Worm (Caenorhabditis elegans): ENCODE results near the gene tric-1B.2.

The tric-1B.2 gene

DNA sequence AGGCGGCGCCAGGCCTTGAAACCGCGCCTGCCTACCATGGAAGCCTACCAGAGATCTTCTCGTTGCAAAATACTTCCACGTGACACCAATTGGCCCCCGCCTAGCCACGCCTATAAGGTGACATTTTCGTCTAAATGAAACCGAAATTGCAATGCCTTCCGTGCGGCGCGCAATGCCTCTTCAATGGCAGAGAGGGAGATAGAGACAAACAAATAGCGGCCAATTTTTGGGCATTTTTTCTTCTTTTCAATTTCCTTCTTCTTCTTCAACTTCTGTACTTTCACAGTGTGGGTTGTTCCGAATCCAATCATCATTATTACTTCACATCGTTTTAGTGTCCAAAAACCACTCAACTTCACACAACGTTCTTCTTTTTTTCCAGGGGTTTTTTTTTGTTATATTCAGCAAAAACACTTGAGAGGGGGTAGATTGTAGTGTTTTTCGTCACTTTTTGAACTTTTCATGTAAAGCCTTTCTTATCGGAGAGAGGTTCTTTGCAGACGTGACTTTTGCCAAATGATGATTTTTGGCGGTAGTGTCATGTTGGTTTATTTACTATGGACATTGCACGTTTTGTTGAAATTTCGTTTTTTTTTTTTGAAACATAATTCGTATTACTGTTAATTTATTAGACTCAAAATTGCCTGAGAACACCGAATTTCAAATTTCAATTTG, 17.9 kb downstream of the tric-1B.2 start:
- no peak for TF ChIP-seq nhr-23 (tag; optimal IDR thresholded peaks at IDR 0.05)
- TF ChIP-seq nhr-21 (tag; optimal IDR thresholded peaks at IDR 0.05): no peak
- no peak for TF ChIP-seq aly-2 (tag; optimal IDR thresholded peaks at IDR 0.05)
- TF ChIP-seq nhr-12 (tag; optimal IDR thresholded peaks at IDR 0.05): no peak
- TF ChIP-seq blmp-1 (tag; optimal IDR thresholded peaks at IDR 0.05; ENCODE audit: insufficient read depth): peak; percentile 35
- TF ChIP-seq crh-2 (tag; optimal IDR thresholded peaks at IDR 0.05): no peak
- TF ChIP-seq nhr-25 (tag; optimal IDR thresholded peaks at IDR 0.05): peak; percentile 28
- no peak for TF ChIP-seq unc-39 (tag; optimal IDR thresholded peaks at IDR 0.05)

ce11 chrII:12260538-12260937, 18.6 kb downstream of the tric-1B.2 start:
- TF ChIP-seq skn-1 (tag; optimal IDR thresholded peaks at IDR 0.05) (no peak), R02D3.7 (tag; optimal IDR thresholded peaks at IDR 0.05) (no peak), nhr-21 (tag; optimal IDR thresholded peaks at IDR 0.05) (no peak), ztf-1 (GFP tag; conservative IDR thresholded peaks at IDR 0.05) (no peak), nhr-11 (tag; optimal IDR thresholded peaks at IDR 0.05) (no peak), unc-62 (GFP tag; optimal IDR thresholded peaks at IDR 0.05) (no peak), lin-13 (GFP tag; optimal IDR thresholded peaks at IDR 0.05) (no peak), snpc-4 (tag; optimal IDR thresholded peaks at IDR 0.05) (no peak), ZK546.5 (tag; optimal IDR thresholded peaks at IDR 0.05) (no peak), C34F6.9 (tag; optimal IDR thresholded peaks at IDR 0.05) (no peak), lsy-2 (tag; optimal IDR thresholded peaks at IDR 0.05) (no peak), nhr-10 (tag; optimal IDR thresholded peaks at IDR 0.05) (no peak), nhr-129 (tag; optimal IDR thresholded peaks at IDR 0.05) (no peak)

DNA sequence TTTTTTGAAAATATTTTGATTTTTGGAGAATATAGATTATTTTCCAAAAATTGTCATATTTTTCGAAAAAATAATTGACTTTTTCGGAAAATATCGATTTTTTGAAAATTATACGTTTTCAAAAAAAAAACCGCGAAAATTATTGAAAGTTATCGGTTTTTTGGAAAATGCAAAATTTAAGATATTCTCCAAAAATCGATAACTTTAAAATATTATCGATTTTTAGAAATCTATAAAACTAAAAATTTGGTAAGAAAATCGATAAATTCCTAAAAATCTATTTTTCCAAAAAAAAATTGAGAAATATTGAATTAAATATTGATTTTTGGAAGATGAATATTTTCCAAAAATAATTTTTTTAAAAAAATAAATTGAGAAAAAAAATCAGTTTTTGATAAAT, 22.1 kb downstream of the tric-1B.2 start:
- no peak for TF ChIP-seq nhr-11 (tag; optimal IDR thresholded peaks at IDR 0.05)
- no peak for TF ChIP-seq R02D3.7 (tag; optimal IDR thresholded peaks at IDR 0.05)
- TF ChIP-seq lsy-2 (tag; optimal IDR thresholded peaks at IDR 0.05): no peak
- TF ChIP-seq sem-4 (tag; optimal IDR thresholded peaks at IDR 0.05): no peak
- no peak for TF ChIP-seq nhr-129 (tag; optimal IDR thresholded peaks at IDR 0.05)
- TF ChIP-seq zag-1 (tag; optimal IDR thresholded peaks at IDR 0.05): no peak
- no peak for TF ChIP-seq aly-2 (tag; optimal IDR thresholded peaks at IDR 0.05)

ce11 chrII:12256528-12256927, 22.7 kb downstream of the tric-1B.2 start, which contains the start of gene parn-2:
Gene parn-2 (minus strand): TSS chrII:12256628.
- TF ChIP-seq nhr-23 (tag; optimal IDR thresholded peaks at IDR 0.05) (no peak), sma-3 (GFP tag; optimal IDR thresholded peaks at IDR 0.05) (no peak), elt-1 (tag; optimal IDR thresholded peaks at IDR 0.05) (no peak), lsy-2 (tag; optimal IDR thresholded peaks at IDR 0.05) (no peak), nhr-77 (tag; optimal IDR thresholded peaks at IDR 0.05) (no peak), lin-39 (tag; optimal IDR thresholded peaks at IDR 0.05) (no peak), nhr-25 (tag; optimal IDR thresholded peaks at IDR 0.05) (no peak), crh-2 (tag; optimal IDR thresholded peaks at IDR 0.05) (no peak), gmeb-1 (tag; optimal IDR thresholded peaks at IDR 0.05) (no peak), blmp-1 (tag; optimal IDR thresholded peaks at IDR 0.05; ENCODE audit: insufficient read depth) (no peak), ZK546.5 (tag; optimal IDR thresholded peaks at IDR 0.05) (no peak), lin-13 (GFP tag; optimal IDR thresholded peaks at IDR 0.05) (no peak), lin-11 (tag; optimal IDR thresholded peaks at IDR 0.05) (no peak)

DNA sequence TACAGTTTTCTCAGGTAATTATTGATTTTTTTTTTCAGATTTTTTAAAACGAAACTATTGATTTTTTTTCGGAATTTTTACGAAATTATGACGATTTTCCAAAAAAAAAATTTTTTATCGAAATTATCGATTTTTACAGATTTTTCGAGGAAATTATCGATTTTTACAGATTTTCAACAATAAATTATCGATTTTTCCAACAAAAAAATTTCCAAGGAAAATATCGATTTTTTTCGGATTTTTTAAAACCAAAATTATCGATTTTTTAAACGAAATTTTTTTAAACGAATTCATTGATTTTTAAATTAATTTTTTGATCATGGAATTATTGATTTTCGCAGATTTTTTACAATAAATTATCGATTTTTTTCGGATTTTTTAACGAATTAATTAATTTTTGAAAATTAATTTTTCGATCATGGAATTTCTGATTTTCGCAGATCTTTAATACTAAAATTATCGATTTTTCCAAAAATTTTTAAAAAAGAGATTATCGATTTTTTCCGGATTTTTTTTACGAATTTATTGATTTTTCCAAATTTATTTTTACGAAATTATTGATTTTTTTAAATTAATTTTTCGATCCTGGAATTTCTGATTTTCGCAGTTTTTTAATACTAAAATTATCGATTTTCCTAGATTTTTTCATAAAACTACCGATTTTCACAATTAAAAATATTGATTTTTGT, 23.5 kb downstream of the tric-1B.2 start:
- no peak for TF ChIP-seq sem-4 (tag; optimal IDR thresholded peaks at IDR 0.05)
- no peak for TF ChIP-seq egl-27 (tag; optimal IDR thresholded peaks at IDR 0.05)
- no peak for TF ChIP-seq nhr-77 (tag; optimal IDR thresholded peaks at IDR 0.05)
- TF ChIP-seq unc-55 (GFP tag; optimal IDR thresholded peaks at IDR 0.05): no peak
- TF ChIP-seq nhr-25 (tag; optimal IDR thresholded peaks at IDR 0.05): no peak
- TF ChIP-seq lin-11 (tag; optimal IDR thresholded peaks at IDR 0.05): no peak

ce11 chrII:12249042-12249441, 30.1 kb downstream of the tric-1B.2 start, which contains the start of gene tag-276:
Gene tag-276 (minus strand): TSS chrII:12249142.
- TF ChIP-seq mab-5 (tag; optimal IDR thresholded peaks at IDR 0.05) (no peak), peb-1 (tag; optimal IDR thresholded peaks at IDR 0.05) (no peak), nhr-77 (tag; optimal IDR thresholded peaks at IDR 0.05) (no peak), nhr-237 (tag; optimal IDR thresholded peaks at IDR 0.05) (no peak)
